Fruit fly (Drosophila melanogaster) whole organism, pupa: Measurements from ENCODE around the gene lectin-21Cb.

ENCODE experiments used
- CG10348 ChIP-seq: fragments of 200-800 bp; sonication (Bioruptor generic); IDR thresholded peaks from 2 replicates; pipeline ENCODE4 v1.3.6; 2022; ENCODE audit warnings: missing biosample characterization, missing genetic modification characterization
- CG12605 ChIP-seq: fragments of 200-800 bp; sonication (Bioruptor generic); IDR thresholded peaks from 2 replicates; pipeline ENCODE4 v1.3.6; 2022; ENCODE audit warnings: missing biosample characterization, missing genetic modification characterization
- CG13204 ChIP-seq: fragments of 200-800 bp; sonication (Bioruptor generic); optimal IDR thresholded peaks from 2 replicates; lab custom pipeline; 2018; ENCODE audit warnings: missing biosample characterization, mild to moderate bottlenecking, missing genetic modification characterization, moderate library complexity
- CG14655 ChIP-seq: fragments of 200-800 bp; sonication (Bioruptor generic); optimal IDR thresholded peaks from 3 replicates; lab custom pipeline; 2017; ENCODE audit warnings: mild to moderate bottlenecking, missing biosample characterization, missing genetic modification reagents, missing genetic modification characterization
- CG15710 ChIP-seq: fragments of 200-800 bp; sonication (Bioruptor generic); optimal IDR thresholded peaks from 2 replicates; lab custom pipeline; 2018; ENCODE audit warnings: missing biosample characterization, mild to moderate bottlenecking, missing genetic modification characterization, moderate library complexity
- CG17806 ChIP-seq: fragments of 200-800 bp; sonication (Bioruptor generic); optimal IDR thresholded peaks from 2 replicates; lab custom pipeline; 2018; ENCODE audit warnings: missing biosample characterization, mild to moderate bottlenecking, missing genetic modification characterization, moderate library complexity
- CG32121 ChIP-seq: fragments of 200-800 bp; sonication (Bioruptor generic); IDR thresholded peaks from 2 replicates; pipeline ENCODE4 v1.3.6; 2022; ENCODE audit warnings: missing biosample characterization, missing genetic modification characterization
- CG34367 ChIP-seq: fragments of 200-800 bp; sonication (Bioruptor generic); optimal IDR thresholded peaks from 2 replicates; lab custom pipeline; 2018; ENCODE audit warnings: missing biosample characterization, mild to moderate bottlenecking, missing genetic modification characterization
- CG4496 ChIP-seq: fragments of 200-800 bp; sonication (Bioruptor generic); IDR thresholded peaks from 3 replicates; pipeline ENCODE4 v1.3.6; 2022; ENCODE audit warnings: missing biosample characterization, missing genetic modification characterization
- CG8159 ChIP-seq: fragments of 200-800 bp; sonication (Bioruptor generic); optimal IDR thresholded peaks from 3 replicates; lab custom pipeline; 2018; ENCODE audit warnings: missing biosample characterization, mild to moderate bottlenecking, missing genetic modification characterization, moderate library complexity
- CG8301 ChIP-seq: fragments of 200-800 bp; sonication (Bioruptor generic); optimal IDR thresholded peaks from 2 replicates; lab custom pipeline; 2018; ENCODE audit warnings: missing biosample characterization, mild to moderate bottlenecking, missing genetic modification characterization
- CG9948 ChIP-seq: fragments of 200-800 bp; sonication (Bioruptor generic); optimal IDR thresholded peaks from 2 replicates; lab custom pipeline; 2018; ENCODE audit warnings: missing biosample characterization, mild to moderate bottlenecking, missing genetic modification characterization, moderate library complexity
- D1 ChIP-seq: fragments of 200-800 bp; sonication (Bioruptor generic); optimal IDR thresholded peaks from 2 replicates; lab custom pipeline; 2018; ENCODE audit warnings: missing biosample characterization, mild to moderate bottlenecking, missing genetic modification characterization, moderate library complexity
- EcR ChIP-seq: fragments of 200-800 bp; sonication (Bioruptor generic); optimal IDR thresholded peaks from 3 replicates; lab custom pipeline; 2019; ENCODE audit warnings: missing biosample characterization, missing genetic modification characterization, mild to moderate bottlenecking, moderate library complexity, missing genetic modification reagents
- Ets98B ChIP-seq: fragments of 200-800 bp; sonication (Bioruptor generic); IDR thresholded peaks from 2 replicates; pipeline ENCODE4 v1.3.6; 2022; ENCODE audit warnings: missing biosample characterization, missing genetic modification characterization
- Pif1A ChIP-seq: fragments of 200-800 bp; sonication (Bioruptor generic); optimal IDR thresholded peaks from 3 replicates; lab custom pipeline; 2016; ENCODE audit warnings: missing biosample characterization, missing genetic modification characterization
- Pif1B ChIP-seq: fragments of 200-800 bp; sonication (Bioruptor generic); optimal IDR thresholded peaks from 3 replicates; lab custom pipeline; 2016; ENCODE audit warnings: missing biosample characterization, missing genetic modification characterization
- Snoo ChIP-seq: fragments of 200-800 bp; sonication (Bioruptor generic); optimal IDR thresholded peaks from 3 replicates; lab custom pipeline; 2017; ENCODE audit warnings: missing biosample characterization, mild to moderate bottlenecking, missing genetic modification characterization, inconsistent platforms
- fd96Ca ChIP-seq: fragments of 200-800 bp; sonication (Bioruptor generic); IDR thresholded peaks from 3 replicates; pipeline ENCODE4 v1.3.6; 2022; ENCODE audit warnings: missing biosample characterization, missing genetic modification characterization
- gl ChIP-seq: fragments of 200-800 bp; sonication (Bioruptor generic); optimal IDR thresholded peaks from 2 replicates; lab custom pipeline; 2018; ENCODE audit warnings: missing biosample characterization, mild to moderate bottlenecking, missing genetic modification characterization
- rn ChIP-seq: fragments of 200-800 bp; sonication (Bioruptor generic); IDR thresholded peaks from 2 replicates; pipeline ENCODE4 v1.3.6; 2022; ENCODE audit warnings: missing biosample characterization, missing genetic modification characterization

The lectin-21Cb gene

dm6 chr2L:601848-602247 lies 19.2 kb downstream of the lectin-21Cb start:
- TF ChIP-seq CG8301 (no peak), CG13204 (GFP tag; lab: Kevin White, UChicago) (no peak), D1 (tag; lab: Kevin White, UChicago) (no peak), Pif1A (GFP tag; lab: Kevin White, UChicago) (no peak), CG32121 (GFP tag; lab: Robert Waterston, UW) (no peak), CG14655 (GFP tag; lab: Kevin White, UChicago) (no peak), CG15710 (no peak), Snoo (no peak), CG9948 (tag; lab: Kevin White, UChicago) (no peak), CG10348 (GFP tag; lab: Robert Waterston, UW) (no peak), EcR (GFP tag; lab: Kevin White, UChicago) (no peak), rn (GFP tag; lab: Robert Waterston, UW) (no peak), Pif1B (GFP tag; lab: Kevin White, UChicago) (no peak), CG8159 (tag; lab: Kevin White, UChicago) (no peak), CG12605 (GFP tag; lab: Robert Waterston, UW) (no peak)
- TF ChIP-seq, all 21 proteins: peak for 0

DNA sequence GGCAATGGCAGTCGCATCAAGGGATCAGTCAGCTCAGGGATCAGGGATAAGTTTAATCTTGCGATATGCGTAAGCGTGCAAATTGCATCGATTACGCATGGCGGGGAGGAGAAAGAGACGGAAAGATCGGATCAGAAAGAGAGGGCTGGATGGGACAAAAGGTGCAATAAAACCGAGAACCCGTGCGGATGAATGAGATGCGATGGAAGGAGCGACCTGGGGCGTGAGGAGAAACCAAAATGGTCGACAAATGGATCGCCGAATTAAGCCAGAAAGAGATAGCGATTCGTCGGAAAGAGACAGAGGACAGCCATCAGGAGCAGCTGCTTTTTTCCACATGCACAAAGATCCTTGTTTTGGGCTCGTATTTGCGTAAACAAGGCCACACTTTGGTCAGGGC lies 23.2 kb downstream of the lectin-21Cb start:
- TF ChIP-seq Pif1B (GFP tag; lab: Kevin White, UChicago): no peak

DNA sequence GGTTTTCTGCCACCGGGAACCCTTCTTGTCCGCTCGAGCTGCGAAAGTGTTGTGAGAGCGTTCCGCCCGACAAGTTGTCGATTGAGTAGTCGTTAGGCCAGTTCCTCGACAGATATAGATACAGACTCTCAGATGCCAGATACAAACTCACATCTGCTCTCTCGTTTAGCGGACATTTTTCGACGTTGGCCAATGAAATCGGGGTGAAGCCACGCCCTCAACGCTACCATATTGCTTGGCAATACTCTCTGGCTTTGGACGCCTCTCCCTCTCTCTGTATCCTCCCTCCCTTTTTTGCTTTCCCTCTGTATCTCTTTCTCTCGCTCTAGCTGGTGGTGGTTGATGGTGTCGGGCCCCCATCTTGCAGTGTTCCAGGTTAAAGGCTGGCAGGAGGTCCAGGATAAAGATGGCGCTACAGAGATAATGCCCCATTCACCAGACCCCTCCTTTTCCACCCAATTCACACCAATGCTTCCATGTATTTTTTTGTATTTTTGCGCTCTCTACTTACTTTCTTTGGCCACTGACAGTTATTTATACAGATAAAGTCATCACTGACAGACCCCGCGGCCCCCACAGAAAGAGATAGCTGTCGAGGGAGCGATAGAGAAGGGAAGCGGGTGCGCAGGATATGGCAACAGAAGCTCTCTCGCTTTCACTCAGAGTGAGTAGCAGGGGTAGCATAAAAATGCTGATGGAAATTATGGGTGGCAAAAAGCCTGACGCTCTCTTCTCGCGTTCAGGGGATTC lies 26.2 kb downstream of the lectin-21Cb start, which contains the start of gene Gsc:
TSS of gene Gsc (minus strand) at position 51 of the 750 bp plus-strand sequence.
- TF ChIP-seq CG14655 (GFP tag; lab: Kevin White, UChicago) (no peak), CG4496 (GFP tag; lab: Robert Waterston, UW) (0 out of 3 replicates have a peak, but pooled peaks have one; percentile 40), CG12605 (GFP tag; lab: Robert Waterston, UW) (no peak), CG15710 (no peak)

- TF ChIP-seq CG14655 (GFP tag; lab: Kevin White, UChicago): no peak
- no peak for TF ChIP-seq CG4496 (GFP tag; lab: Robert Waterston, UW)
- TF ChIP-seq rn (GFP tag; lab: Robert Waterston, UW): 0 out of 2 replicates have a peak, but pooled peaks have one; percentile 6
- no peak for TF ChIP-seq CG15710
- no peak for TF ChIP-seq D1 (tag; lab: Kevin White, UChicago)
- TF ChIP-seq Pif1B (GFP tag; lab: Kevin White, UChicago): no peak
- TF ChIP-seq CG32121 (GFP tag; lab: Robert Waterston, UW): no peak
Observed at dm6 chr2L:594048-594447, 27.0 kb downstream of the lectin-21Cb start.

DNA sequence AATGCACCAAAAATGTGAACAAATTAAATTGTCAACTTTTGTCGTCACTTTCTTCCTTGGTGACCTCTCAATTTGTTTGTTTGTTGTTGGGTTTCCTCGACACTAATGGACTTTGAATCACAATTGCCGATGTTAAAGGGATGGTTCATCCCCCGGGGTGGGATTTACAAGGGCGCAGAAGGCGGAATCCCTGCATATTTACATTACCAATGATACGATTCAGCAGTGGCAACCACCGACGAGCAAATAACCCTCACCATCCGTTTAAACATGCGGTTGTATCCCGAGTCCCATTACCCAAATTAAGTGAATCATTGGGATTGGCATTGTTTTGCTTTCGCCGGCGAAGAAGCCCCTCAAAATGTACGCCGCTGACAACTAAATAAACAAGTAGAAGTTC lies 29.5 kb downstream of the lectin-21Cb start:
- TF ChIP-seq gl (tag; lab: Kevin White, UChicago) (no peak), Ets98B (no peak), CG13204 (GFP tag; lab: Kevin White, UChicago) (no peak), CG34367 (no peak), CG4496 (GFP tag; lab: Robert Waterston, UW) (no peak), rn (GFP tag; lab: Robert Waterston, UW) (no peak), fd96Ca (no peak), CG14655 (GFP tag; lab: Kevin White, UChicago) (no peak), CG17806 (tag; lab: Kevin White, UChicago) (no peak), EcR (GFP tag; lab: Kevin White, UChicago) (no peak), CG12605 (GFP tag; lab: Robert Waterston, UW) (no peak), CG8301 (no peak), CG15710 (no peak), CG10348 (GFP tag; lab: Robert Waterston, UW) (no peak)

DNA sequence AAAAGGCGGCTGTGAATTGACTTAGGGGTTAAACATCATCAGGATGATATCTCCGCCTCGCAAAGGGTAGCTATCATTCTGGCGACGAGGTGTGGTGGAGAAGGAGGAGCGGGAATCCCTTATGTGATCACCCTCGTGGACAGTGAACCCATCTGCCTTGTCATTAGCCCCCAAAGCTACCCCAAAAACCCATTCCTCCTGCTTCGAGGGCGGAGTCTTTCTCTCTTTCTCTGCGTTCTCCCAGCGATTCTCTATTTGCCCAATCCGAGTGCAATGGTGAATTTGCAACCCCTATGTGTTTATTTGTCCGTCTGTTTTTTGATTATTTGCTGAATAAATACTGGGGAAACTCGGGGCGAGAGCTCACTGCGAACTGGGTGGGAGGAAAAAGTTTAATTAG lies 35.7 kb downstream of the lectin-21Cb start:
- no peak for TF ChIP-seq EcR (GFP tag; lab: Kevin White, UChicago)
- TF ChIP-seq CG8159 (tag; lab: Kevin White, UChicago): no peak
- no peak for TF ChIP-seq CG4496 (GFP tag; lab: Robert Waterston, UW)
- TF ChIP-seq CG12605 (GFP tag; lab: Robert Waterston, UW): no peak
- no peak for TF ChIP-seq CG8301
- TF ChIP-seq CG17806 (tag; lab: Kevin White, UChicago): no peak
- no peak for TF ChIP-seq rn (GFP tag; lab: Robert Waterston, UW)

- no peak for TF ChIP-seq Snoo
- TF ChIP-seq CG13204 (GFP tag; lab: Kevin White, UChicago): no peak
Observed at dm6 chr2L:577186-577585, 43.8 kb downstream of the lectin-21Cb start, which contains the start of gene Pph13. Pph13 (plus strand) TSS chr2L:577486.
